Worm (Caenorhabditis elegans) whole organism, L2 larva: Measurements from ENCODE around the gene T01B7.9.

ENCODE experiments used
- C34F6.9 ChIP-seq: fragments of 150-350 bp; optimal IDR thresholded peaks from 2 replicates; lab custom pipeline; 2014; ENCODE audit warnings: missing biosample characterization, missing genetic modification characterization
- F13H6.1 ChIP-seq: sonication (generic microtip); optimal IDR thresholded peaks from 2 replicates; lab custom pipeline; 2016; ENCODE audit warnings: missing genetic modification characterization, missing compliant biosample characterization
- alr-1 ChIP-seq: fragments of 150-350 bp; optimal IDR thresholded peaks from 2 replicates; lab custom pipeline; 2014; ENCODE audit warnings: missing biosample characterization, missing genetic modification characterization
- aly-2 ChIP-seq: fragments of 150-350 bp; optimal IDR thresholded peaks from 2 replicates; lab custom pipeline; 2014; ENCODE audit warnings: missing biosample characterization, missing genetic modification characterization
- fos-1 ChIP-seq: fragments of 150-350 bp; optimal IDR thresholded peaks from 2 replicates; lab custom pipeline; 2014; ENCODE audit warnings: missing biosample characterization, missing genetic modification characterization
- lin-11 ChIP-seq: fragments of 150-350 bp; sonication (generic microtip); optimal IDR thresholded peaks from 2 replicates; lab custom pipeline; 2014; ENCODE audit warnings: missing biosample characterization, missing genetic modification characterization, inconsistent platforms, mixed read lengths
- nhr-23 ChIP-seq: fragments of 150-350 bp; optimal IDR thresholded peaks from 2 replicates; lab custom pipeline; 2014; ENCODE audit warnings: missing biosample characterization, missing genetic modification reagents, missing genetic modification characterization
- nhr-77 ChIP-seq: fragments of 150-350 bp; optimal IDR thresholded peaks from 2 replicates; lab custom pipeline; 2014; ENCODE audit warnings: missing biosample characterization, missing genetic modification characterization
- snpc-4 ChIP-seq: fragments of 150-350 bp; optimal IDR thresholded peaks from 2 replicates; lab custom pipeline; 2014; ENCODE audit warnings: missing biosample characterization, missing genetic modification characterization
- zag-1 ChIP-seq: fragments of 150-350 bp; optimal IDR thresholded peaks from 2 replicates; lab custom pipeline; 2014; ENCODE audit warnings: missing biosample characterization, missing genetic modification characterization

DNA sequence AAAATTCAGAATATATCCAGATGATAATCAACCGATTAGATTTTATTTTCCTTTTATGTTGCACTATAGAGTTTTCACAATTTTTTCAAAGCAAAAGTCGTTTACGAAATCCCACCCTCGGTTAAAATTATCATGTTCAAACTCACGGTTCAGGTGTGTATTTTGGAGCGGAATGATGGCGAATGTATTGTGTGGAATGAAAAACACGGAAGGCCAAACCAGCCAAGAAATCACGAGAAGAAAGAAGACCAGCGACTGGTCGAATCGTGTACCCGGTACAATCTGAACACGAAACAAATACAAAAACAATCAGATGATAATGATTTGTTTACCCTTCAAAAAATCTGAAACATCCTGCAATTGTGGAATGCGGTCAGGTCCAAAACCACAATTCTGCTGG, 36.8 kb upstream of the T01B7.9 start:
- TF ChIP-seq nhr-23: no peak
- no peak for TF ChIP-seq nhr-77
- TF ChIP-seq lin-11 (tag; lab: Kevin White, UChicago): no peak
- no peak for TF ChIP-seq zag-1 (tag; lab: Kevin White, UChicago)
- TF ChIP-seq C34F6.9 (tag; lab: Kevin White, UChicago): no peak
- TF ChIP-seq snpc-4 (tag; lab: Kevin White, UChicago): no peak
- TF ChIP-seq aly-2 (tag; lab: Kevin White, UChicago): no peak
- TF ChIP-seq F13H6.1: no peak
- TF ChIP-seq alr-1: no peak
- no peak for TF ChIP-seq fos-1 (tag; lab: Kevin White, UChicago)
